Worm (Caenorhabditis elegans): Measurements from ENCODE around the gene C35D6.13.

Gene C35D6.13

ce11 chrIV:16320866-16321265 lies 16.0 kb upstream of the C35D6.13 start, which contains the start of gene srz-61:
Gene srz-61, plus strand, starts transcription at chrIV:16321166.
- TF ChIP-seq tbx-11 (GFP tag; IDR thresholded peaks at IDR 0.05) = no peak

- TF ChIP-seq tbx-11 (GFP tag; IDR thresholded peaks at IDR 0.05) = no peak
- TF ChIP-seq ceh-13 (GFP tag; optimal IDR thresholded peaks at IDR 0.05) = no peak
- TF ChIP-seq aly-1 (tag; optimal IDR thresholded peaks at IDR 0.05) = no peak
- no peak for TF ChIP-seq hmg-4 (GFP tag; optimal IDR thresholded peaks at IDR 0.05)
- no peak for TF ChIP-seq hmbx-1 (tag; optimal IDR thresholded peaks at IDR 0.05)
- no peak for TF ChIP-seq tbx-37 (GFP tag; conservative IDR thresholded peaks at IDR 0.05)
- no peak for TF ChIP-seq hnd-1 (tag; optimal IDR thresholded peaks at IDR 0.05)
- TF ChIP-seq flt-1 (GFP tag; IDR thresholded peaks at IDR 0.05) = no peak
- TF ChIP-seq tra-4 (tag; optimal IDR thresholded peaks at IDR 0.05) = no peak
- no peak for TF ChIP-seq ets-7 (tag; optimal IDR thresholded peaks at IDR 0.05)
- no peak for TF ChIP-seq ceh-36 (tag; optimal IDR thresholded peaks at IDR 0.05)
- no peak for TF ChIP-seq B0310.2 (tag; optimal IDR thresholded peaks at IDR 0.05)
- no peak for TF ChIP-seq pes-1 (GFP tag; IDR thresholded peaks at IDR 0.05)
- TF ChIP-seq F13C5.2 (tag; optimal IDR thresholded peaks at IDR 0.05) = no peak
- TF ChIP-seq sea-1 (GFP tag; conservative IDR thresholded peaks at IDR 0.05) = no peak
- no peak for TF ChIP-seq scrt-1 (GFP tag; IDR thresholded peaks at IDR 0.05)
- TF ChIP-seq ama-1 (optimal IDR thresholded peaks at IDR 0.05) = no peak
Observed at ce11 chrIV:16323373-16323772, 13.4 kb upstream of the C35D6.13 start, which contains the start of gene srz-104. Gene srz-104, plus strand, starts transcription at chrIV:16323673.

- TF ChIP-seq hmbx-1 (tag; optimal IDR thresholded peaks at IDR 0.05) (no peak), hmg-4 (GFP tag; optimal IDR thresholded peaks at IDR 0.05) (no peak), hnd-1 (tag; optimal IDR thresholded peaks at IDR 0.05) (no peak), ets-7 (tag; optimal IDR thresholded peaks at IDR 0.05) (no peak), tbx-37 (GFP tag; conservative IDR thresholded peaks at IDR 0.05) (no peak), aly-1 (tag; optimal IDR thresholded peaks at IDR 0.05) (no peak), ama-1 (optimal IDR thresholded peaks at IDR 0.05) (no peak), ceh-36 (tag; optimal IDR thresholded peaks at IDR 0.05) (no peak), scrt-1 (GFP tag; IDR thresholded peaks at IDR 0.05) (no peak), B0310.2 (tag; optimal IDR thresholded peaks at IDR 0.05) (no peak), F13C5.2 (tag; optimal IDR thresholded peaks at IDR 0.05) (no peak), tra-4 (tag; optimal IDR thresholded peaks at IDR 0.05) (no peak)
Observed at ce11 chrIV:16324589-16324988, 12.2 kb upstream of the C35D6.13 start, which contains the start of gene srz-105. Gene srz-105, plus strand, starts transcription at chrIV:16324889.

ce11 chrIV:16328519-16328918 lies 8.3 kb upstream of the C35D6.13 start, which contains the start of gene K03D3.2:
Gene K03D3.2, minus strand, starts transcription at chrIV:16328619.
- TF ChIP-seq aly-1 (tag; optimal IDR thresholded peaks at IDR 0.05) (no peak), ama-1 (optimal IDR thresholded peaks at IDR 0.05) (no peak), hmbx-1 (tag; optimal IDR thresholded peaks at IDR 0.05) (no peak), hnd-1 (tag; optimal IDR thresholded peaks at IDR 0.05) (no peak), scrt-1 (GFP tag; IDR thresholded peaks at IDR 0.05) (no peak), sea-1 (GFP tag; conservative IDR thresholded peaks at IDR 0.05) (no peak), ceh-13 (GFP tag; optimal IDR thresholded peaks at IDR 0.05) (no peak)

- TF ChIP-seq ama-1 (optimal IDR thresholded peaks at IDR 0.05) (no peak), scrt-1 (GFP tag; IDR thresholded peaks at IDR 0.05) (no peak), ceh-13 (GFP tag; optimal IDR thresholded peaks at IDR 0.05) (no peak), tbx-11 (GFP tag; IDR thresholded peaks at IDR 0.05) (no peak), F13C5.2 (tag; optimal IDR thresholded peaks at IDR 0.05) (no peak)
Observed at ce11 chrIV:16329159-16329558, 7.7 kb upstream of the C35D6.13 start, which contains the start of gene srz-74. Gene srz-74, plus strand, starts transcription at chrIV:16329459.

ce11 chrIV:16330508-16330907 lies 6.3 kb upstream of the C35D6.13 start:
- TF ChIP-seq tra-4 (tag; optimal IDR thresholded peaks at IDR 0.05) (no peak), sea-1 (GFP tag; conservative IDR thresholded peaks at IDR 0.05) (0 out of 2 replicates have a peak, but pooled peaks have one; percentile 5)

- TF ChIP-seq flt-1 (GFP tag; IDR thresholded peaks at IDR 0.05) (no peak), sea-1 (GFP tag; conservative IDR thresholded peaks at IDR 0.05) (no peak), pes-1 (GFP tag; IDR thresholded peaks at IDR 0.05) (no peak), aly-1 (tag; optimal IDR thresholded peaks at IDR 0.05) (no peak), hmbx-1 (tag; optimal IDR thresholded peaks at IDR 0.05) (no peak), ceh-13 (GFP tag; optimal IDR thresholded peaks at IDR 0.05) (no peak), tra-4 (tag; optimal IDR thresholded peaks at IDR 0.05) (no peak), scrt-1 (GFP tag; IDR thresholded peaks at IDR 0.05) (no peak), ets-7 (tag; optimal IDR thresholded peaks at IDR 0.05) (no peak), ceh-36 (tag; optimal IDR thresholded peaks at IDR 0.05) (no peak), hnd-1 (tag; optimal IDR thresholded peaks at IDR 0.05) (no peak), ama-1 (optimal IDR thresholded peaks at IDR 0.05) (no peak), tbx-37 (GFP tag; conservative IDR thresholded peaks at IDR 0.05) (no peak)
Observed at ce11 chrIV:16332585-16332984, 4.2 kb upstream of the C35D6.13 start, which contains the start of gene srz-71. Gene srz-71, plus strand, starts transcription at chrIV:16332885.

- TF ChIP-seq pes-1 (GFP tag; IDR thresholded peaks at IDR 0.05) (no peak), hmg-4 (GFP tag; optimal IDR thresholded peaks at IDR 0.05) (no peak), F13C5.2 (tag; optimal IDR thresholded peaks at IDR 0.05) (no peak), tra-4 (tag; optimal IDR thresholded peaks at IDR 0.05) (no peak), tbx-37 (GFP tag; conservative IDR thresholded peaks at IDR 0.05) (no peak), scrt-1 (GFP tag; IDR thresholded peaks at IDR 0.05) (no peak), ets-7 (tag; optimal IDR thresholded peaks at IDR 0.05) (no peak), tbx-11 (GFP tag; IDR thresholded peaks at IDR 0.05) (no peak), hnd-1 (tag; optimal IDR thresholded peaks at IDR 0.05) (no peak), ceh-36 (tag; optimal IDR thresholded peaks at IDR 0.05) (no peak), B0310.2 (tag; optimal IDR thresholded peaks at IDR 0.05) (no peak), flt-1 (GFP tag; IDR thresholded peaks at IDR 0.05) (no peak), sea-1 (GFP tag; conservative IDR thresholded peaks at IDR 0.05) (no peak)
Observed at ce11 chrIV:16333121-16333520, 3.7 kb upstream of the C35D6.13 start.
